Worm (Caenorhabditis elegans) whole organism, dauer: ENCODE measurements around the gene fbxa-108.
"Not testable (repeated sequence)": the region's sequence is repeated elsewhere in the genome, so short reads cannot be mapped to it uniquely, and the experiment has no call there.

ENCODE experiments used
- unc-62 ChIP-seq: sonication (generic microtip); optimal IDR thresholded peaks from 2 replicates; lab custom pipeline; 2017; ENCODE audit warnings: missing biosample characterization, missing genetic modification reagents, missing genetic modification characterization

fbxa-108 gene

ce11 chrV:17668531-17668930, 9.3 kb upstream of the fbxa-108 start, which contains the start of gene str-89:
str-89 (plus strand) TSS chrV:17668831.
- TF ChIP-seq unc-62 (GFP tag; lab: Kevin White, UChicago): no peak

DNA sequence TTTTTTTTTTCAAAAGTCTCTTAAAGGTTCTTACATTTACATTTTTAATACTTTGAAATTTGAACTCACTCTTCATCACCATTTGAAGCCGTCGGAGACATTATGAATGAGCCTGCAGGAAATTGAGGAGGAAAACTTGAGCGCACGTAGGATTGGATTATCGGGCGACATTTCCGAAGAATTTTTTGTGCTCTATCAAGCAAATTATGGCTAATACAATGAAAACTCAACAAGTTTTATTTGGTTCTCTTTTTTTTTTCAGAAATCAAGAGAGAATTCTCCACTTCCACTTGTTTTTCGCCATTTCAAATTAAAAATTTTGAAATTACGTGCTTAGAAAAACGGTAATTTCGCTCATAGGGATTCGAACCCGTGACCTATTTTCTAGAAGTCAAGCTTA, 8.5 kb upstream of the fbxa-108 start, which contains the start of gene F59A1.12:
TSS of gene F59A1.12 (minus strand) at position 101 of the 400 bp plus-strand sequence.
- no peak for TF ChIP-seq unc-62 (GFP tag; lab: Kevin White, UChicago)

- TF ChIP-seq unc-62 (GFP tag; lab: Kevin White, UChicago): no peak
Measured at ce11 chrV:17665906-17666305, 6.7 kb upstream of the fbxa-108 start, which contains the start of gene F59A1.11. F59A1.11 (minus strand) TSS chrV:17666006.

ce11 chrV:17664367-17664766, 5.2 kb upstream of the fbxa-108 start:
- no peak for TF ChIP-seq unc-62 (GFP tag; lab: Kevin White, UChicago)

ce11 chrV:17662260-17662659, 3.1 kb upstream of the fbxa-108 start:
- no peak for TF ChIP-seq unc-62 (GFP tag; lab: Kevin White, UChicago)

ce11 chrV:17660003-17660402, 818 bp upstream of the fbxa-108 start, which contains the start of gene dgat-2:
dgat-2 (plus strand) TSS chrV:17660303.
- TF ChIP-seq unc-62 (GFP tag; lab: Kevin White, UChicago): no peak

DNA sequence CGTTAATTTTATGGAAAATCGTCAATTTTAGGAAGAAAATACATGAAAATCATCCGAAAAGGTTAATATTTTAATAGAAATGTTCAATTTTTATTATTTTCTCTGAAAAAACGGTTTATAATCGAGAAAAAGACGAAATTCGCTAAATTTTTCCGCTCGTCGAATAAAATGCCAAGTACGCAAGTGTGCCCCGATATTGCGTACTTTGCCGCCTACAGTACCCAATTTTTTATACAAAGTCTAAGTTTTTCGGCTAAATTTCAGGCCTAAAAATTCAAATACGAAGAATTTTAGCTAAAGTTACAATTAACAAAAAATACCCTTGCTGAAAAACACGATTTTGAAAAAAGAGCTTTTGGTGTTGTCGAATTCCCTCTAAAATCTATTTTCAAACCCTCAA, 361 bp downstream of the fbxa-108 start:
- TF ChIP-seq unc-62 (GFP tag; lab: Kevin White, UChicago): no peak

- TF ChIP-seq unc-62 (GFP tag; lab: Kevin White, UChicago): no peak
Measured at ce11 chrV:17655205-17655604, 4.0 kb downstream of the fbxa-108 start.

DNA sequence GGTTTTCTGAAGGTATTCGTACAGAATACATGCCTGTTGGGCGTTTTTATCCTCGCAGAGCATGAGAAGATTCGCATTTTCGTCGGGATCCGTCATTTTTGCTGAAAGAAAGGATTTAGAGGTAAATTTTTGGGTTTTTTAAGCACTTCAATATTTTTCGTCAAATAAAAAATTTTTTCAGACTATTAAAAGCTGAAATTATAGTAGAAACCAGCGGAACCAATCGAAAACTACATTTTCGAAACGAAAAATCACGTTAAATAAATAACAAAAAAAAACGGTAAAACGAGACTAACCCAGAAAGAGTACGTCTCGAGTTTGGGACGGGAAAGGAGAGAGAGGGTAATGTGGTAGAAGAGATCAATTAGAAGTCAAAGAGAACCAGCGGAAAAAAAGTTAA, 8.8 kb downstream of the fbxa-108 start, which contains the start of gene fbxa-192:
TSS of gene fbxa-192 (minus strand) at position 101 of the 400 bp plus-strand sequence.
- no peak for TF ChIP-seq unc-62 (GFP tag; lab: Kevin White, UChicago)

ce11 chrV:17628566-17628965, 30.6 kb downstream of the fbxa-108 start, which contains the start of gene F57G4.10:
F57G4.10 (plus strand) TSS chrV:17628866.
- TF ChIP-seq unc-62 (GFP tag; lab: Kevin White, UChicago): no peak

ce11 chrV:17624906-17625305, 34.3 kb downstream of the fbxa-108 start, which contains the start of gene F57G4.11:
F57G4.11 (plus strand) TSS chrV:17625206.
- TF ChIP-seq unc-62 (GFP tag; lab: Kevin White, UChicago): no peak

DNA sequence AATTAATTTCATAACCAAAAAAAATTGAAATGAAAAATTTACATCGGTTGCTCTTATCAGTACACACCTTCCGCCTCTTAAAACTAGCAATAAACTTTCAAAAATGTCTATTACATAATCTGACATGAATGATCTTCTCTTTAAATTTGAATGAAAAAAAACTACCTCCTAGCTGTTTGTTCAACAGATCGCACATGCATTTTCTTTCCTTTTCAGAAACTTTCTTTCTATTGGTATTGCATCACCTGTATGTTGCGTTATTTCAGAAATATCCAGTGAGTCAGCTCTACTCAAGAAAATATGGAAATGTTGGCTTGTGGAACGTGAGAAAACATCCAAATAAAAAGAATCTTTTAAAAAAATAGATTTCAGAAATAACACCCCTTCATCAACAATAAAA, 36.0 kb downstream of the fbxa-108 start, which contains the start of gene F57G4.1:
TSS of gene F57G4.1 (plus strand) at position 301 of the 400 bp plus-strand sequence.
- TF ChIP-seq unc-62 (GFP tag; lab: Kevin White, UChicago): no peak

ce11 chrV:17620266-17620665, 38.9 kb downstream of the fbxa-108 start, which contains the start of gene Y6G8.8:
Y6G8.8 (plus strand) TSS chrV:17620566.
- TF ChIP-seq unc-62 (GFP tag; lab: Kevin White, UChicago): no peak

ce11 chrV:17616807-17617206, 42.4 kb downstream of the fbxa-108 start, which contains the start of gene Y6G8.6:
Y6G8.6 (minus strand) TSS chrV:17616904.
- no peak for TF ChIP-seq unc-62 (GFP tag; lab: Kevin White, UChicago)

DNA sequence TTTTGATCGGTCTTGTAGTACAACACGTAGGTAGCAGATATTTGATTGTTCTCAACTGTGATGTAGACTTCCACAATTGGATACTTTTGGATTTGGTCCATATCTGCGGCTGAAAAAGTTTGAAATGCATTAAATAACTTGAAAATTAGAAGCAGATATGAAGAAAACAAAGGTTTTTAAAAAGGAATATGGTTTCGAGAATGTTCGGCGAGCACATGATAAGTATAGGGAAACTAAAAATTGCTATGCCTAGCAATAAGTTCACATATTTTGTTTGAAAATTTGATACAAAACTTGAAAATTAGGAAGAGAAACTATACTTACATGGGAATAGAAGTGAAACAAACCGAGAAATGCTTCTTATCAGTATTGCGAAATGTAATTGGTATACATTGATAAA, 43.6 kb downstream of the fbxa-108 start, which contains the start of gene Y6G8.5:
TSS of gene Y6G8.5 (minus strand) at position 101 of the 400 bp plus-strand sequence.
- no peak for TF ChIP-seq unc-62 (GFP tag; lab: Kevin White, UChicago)

ce11 chrV:17614251-17614650, 44.9 kb downstream of the fbxa-108 start, which contains the start of gene Y6G8.14:
Y6G8.14 (minus strand) TSS chrV:17614351.
- TF ChIP-seq unc-62 (GFP tag; lab: Kevin White, UChicago): no peak

DNA sequence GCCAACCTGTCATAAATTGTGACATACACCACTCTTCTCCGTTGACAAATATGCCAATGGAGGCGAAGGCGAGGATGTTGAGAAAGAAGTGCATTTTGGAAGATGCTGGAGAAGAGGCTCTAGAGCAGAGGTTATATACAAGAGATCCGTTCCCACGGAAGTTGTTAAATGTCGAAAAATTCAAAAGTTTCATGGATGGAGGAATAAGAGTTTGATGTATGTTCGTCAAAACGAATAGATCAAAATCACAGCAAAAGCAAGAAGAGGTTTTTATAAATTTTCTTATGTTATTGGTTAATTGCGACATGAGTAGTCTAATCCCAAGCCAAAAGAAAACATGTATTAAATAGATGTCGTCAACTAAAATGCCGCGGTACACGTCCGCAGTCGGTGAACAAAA, 48.7 kb downstream of the fbxa-108 start, which contains the start of gene Y6G8.15:
TSS of gene Y6G8.15 (minus strand) at position 101 of the 400 bp plus-strand sequence.
- not testable (repeated sequence) for TF ChIP-seq unc-62 (GFP tag; lab: Kevin White, UChicago)
